Worm (Caenorhabditis elegans) whole organism, young adult: ENCODE data around the gene nhr-246.

ENCODE experiments used
- B0019.2 ChIP-seq: fragments of 200-800 bp; sonication (Bioruptor generic); conservative IDR thresholded peaks from 2 replicates; pipeline ENCODE4 v1.3.6; 2022; ENCODE audit warnings: missing genetic modification reagents, missing genetic modification characterization, missing compliant biosample characterization
- B0035.1 ChIP-seq: sonication (generic microtip); optimal IDR thresholded peaks from 2 replicates; lab custom pipeline; 2016; ENCODE audit warnings: missing genetic modification characterization, mild to moderate bottlenecking, missing compliant biosample characterization, missing genotype, missing genetic modification reagents
- B0336.3 ChIP-seq: fragments of 200-800 bp; sonication (Bioruptor generic); IDR thresholded peaks from 2 replicates; pipeline ENCODE4 v1.3.6; 2022; ENCODE audit warnings: missing genetic modification characterization, missing compliant biosample characterization
- D2030.7 ChIP-seq: fragments of 200-800 bp; sonication (Bioruptor generic); IDR thresholded peaks from 2 replicates; pipeline ENCODE4 v1.3.6; 2022; ENCODE audit warnings: missing genetic modification reagents, missing genetic modification characterization, missing compliant biosample characterization
- F33H1.4 ChIP-seq: fragments of 200-800 bp; sonication (Bioruptor generic); IDR thresholded peaks from 2 replicates; pipeline ENCODE4 v1.3.6; 2022; ENCODE audit warnings: missing genetic modification reagents, missing genetic modification characterization, missing compliant biosample characterization
- F37B4.10 ChIP-seq: fragments of 200-800 bp; sonication (Bioruptor generic); IDR thresholded peaks from 2 replicates; pipeline ENCODE4 v1.3.6; 2022; ENCODE audit warnings: missing genetic modification characterization, missing compliant biosample characterization
- F57C9.4 ChIP-seq: sonication (generic microtip); optimal IDR thresholded peaks from 2 replicates; lab custom pipeline; 2017; ENCODE audit warnings: mild to moderate bottlenecking, missing genetic modification characterization, missing compliant biosample characterization
- K11D2.4 ChIP-seq: fragments of 200-800 bp; sonication (Bioruptor generic); IDR thresholded peaks from 2 replicates; pipeline ENCODE4 v1.3.6; 2022; ENCODE audit warnings: missing genetic modification reagents, missing genetic modification characterization, missing compliant biosample characterization
- Y53G8AR.9 ChIP-seq: fragments of 200-800 bp; sonication (Bioruptor generic); conservative IDR thresholded peaks from 2 replicates; pipeline ENCODE4 v1.3.6; 2022; ENCODE audit warnings: missing genetic modification reagents, missing genetic modification characterization, missing compliant biosample characterization
- Y56A3A.18 ChIP-seq: fragments of 200-800 bp; sonication (Bioruptor generic); IDR thresholded peaks from 2 replicates; pipeline ENCODE4 v1.3.6; 2022; ENCODE audit warnings: missing genetic modification reagents, missing genetic modification characterization, missing compliant biosample characterization
- Y67H2A.10 ChIP-seq: fragments of 200-800 bp; sonication (Bioruptor generic); conservative IDR thresholded peaks from 2 replicates; pipeline ENCODE4 v1.3.6; 2022; ENCODE audit warnings: missing genetic modification reagents, missing genetic modification characterization, missing compliant biosample characterization
- Y79H2A.3 ChIP-seq: fragments of 200-800 bp; sonication (Bioruptor generic); conservative IDR thresholded peaks from 2 replicates; pipeline ENCODE4 v1.3.6; 2022; ENCODE audit warnings: missing genetic modification reagents, missing genetic modification characterization, missing compliant biosample characterization
- atf-7 ChIP-seq: sonication (generic microtip); optimal IDR thresholded peaks from 2 replicates; lab custom pipeline; 2017; ENCODE audit warnings: mild to moderate bottlenecking, missing genetic modification characterization, missing compliant biosample characterization
- athp-1 ChIP-seq: sonication (generic microtip); optimal IDR thresholded peaks from 2 replicates; lab custom pipeline; 2017; ENCODE audit warnings: mild to moderate bottlenecking, missing genetic modification characterization, missing compliant biosample characterization
- attf-3 ChIP-seq: fragments of 200-800 bp; sonication (Bioruptor generic); conservative IDR thresholded peaks from 2 replicates; pipeline ENCODE4 v1.3.6; 2022; ENCODE audit warnings: missing genetic modification reagents, missing genetic modification characterization, missing compliant biosample characterization
- attf-5 ChIP-seq: fragments of 200-800 bp; sonication (Bioruptor generic); optimal IDR thresholded peaks from 2 replicates; lab custom pipeline; 2018; ENCODE audit warnings: mild to moderate bottlenecking, missing genetic modification characterization, missing compliant biosample characterization
- attf-6 ChIP-seq: fragments of 200-800 bp; sonication (Bioruptor generic); IDR thresholded peaks from 2 replicates; pipeline ENCODE4 v1.3.6; 2022; ENCODE audit warnings: missing genetic modification reagents, missing genetic modification characterization, missing compliant biosample characterization
- bed-2 ChIP-seq: fragments of 200-800 bp; sonication (Bioruptor generic); IDR thresholded peaks from 2 replicates; pipeline ENCODE4 v1.3.6; 2022; ENCODE audit warnings: missing genetic modification reagents, missing genetic modification characterization, missing compliant biosample characterization
- ceh-27 ChIP-seq: fragments of 200-800 bp; sonication (Bioruptor generic); optimal IDR thresholded peaks from 2 replicates; lab custom pipeline; 2018; ENCODE audit warnings: mild to moderate bottlenecking, missing genetic modification characterization, moderate library complexity, missing compliant biosample characterization
- dpff-1 ChIP-seq: sonication (generic microtip); optimal IDR thresholded peaks from 2 replicates; lab custom pipeline; 2017; ENCODE audit warnings: mild to moderate bottlenecking, missing genetic modification characterization, missing compliant biosample characterization
- egl-44 ChIP-seq: fragments of 200-800 bp; sonication (Bioruptor generic); IDR thresholded peaks from 2 replicates; pipeline ENCODE4 v1.3.6; 2022; ENCODE audit warnings: missing genetic modification reagents, missing genetic modification characterization, missing compliant biosample characterization
- ets-4 ChIP-seq: fragments of 200-800 bp; sonication (Bioruptor generic); optimal IDR thresholded peaks from 2 replicates; lab custom pipeline; 2018; ENCODE audit warnings: mild to moderate bottlenecking, missing genetic modification characterization, missing compliant biosample characterization
- him-1 ChIP-seq: sonication (generic microtip); optimal IDR thresholded peaks from 2 replicates; lab custom pipeline; 2016; ENCODE audit warnings: missing genotype, missing genetic modification reagents, missing genetic modification characterization, missing compliant biosample characterization
- lag-1 ChIP-seq: fragments of 200-800 bp; sonication (Bioruptor generic); IDR thresholded peaks from 2 replicates; pipeline ENCODE4 v1.3.6; 2022; ENCODE audit warnings: missing genetic modification reagents, missing genetic modification characterization, missing compliant biosample characterization
- lir-1 ChIP-seq: fragments of 200-800 bp; sonication (Bioruptor generic); conservative IDR thresholded peaks from 2 replicates; pipeline ENCODE4 v1.3.6; 2022; ENCODE audit warnings: missing genetic modification reagents, missing genetic modification characterization, missing compliant biosample characterization
- madf-10 ChIP-seq: sonication (generic microtip); optimal IDR thresholded peaks from 2 replicates; lab custom pipeline; 2016; ENCODE audit warnings: mild to moderate bottlenecking, missing genetic modification characterization, missing compliant biosample characterization
- nfya-1 ChIP-seq: sonication (generic microtip); optimal IDR thresholded peaks from 2 replicates; lab custom pipeline; 2017; ENCODE audit warnings: antibody characterized with exemption, missing compliant biosample characterization, missing genetic modification characterization, borderline replicate concordance; ENCODE audit not compliant: insufficient read depth
- nhr-120 ChIP-seq: fragments of 200-800 bp; sonication (Bioruptor generic); IDR thresholded peaks from 2 replicates; pipeline ENCODE4 v1.3.6; 2022; ENCODE audit warnings: missing genetic modification characterization, missing compliant biosample characterization
- nhr-80 ChIP-seq: sonication (generic microtip); optimal IDR thresholded peaks from 2 replicates; lab custom pipeline; 2016; ENCODE audit warnings: missing genetic modification characterization, missing compliant biosample characterization
- pbrm-1 ChIP-seq: fragments of 200-800 bp; sonication (Bioruptor generic); IDR thresholded peaks from 2 replicates; pipeline ENCODE4 v1.3.6; 2022; ENCODE audit warnings: missing genetic modification reagents, missing genetic modification characterization, missing compliant biosample characterization
- pha-4 ChIP-seq: fragments of 150-350 bp; sonication (generic microtip); optimal IDR thresholded peaks from 2 replicates; lab custom pipeline; 2014; ENCODE audit warnings: missing biosample characterization, missing genetic modification reagents, missing genetic modification characterization
- snpc-1.1 ChIP-seq: sonication (generic microtip); optimal IDR thresholded peaks from 2 replicates; lab custom pipeline; 2017; ENCODE audit warnings: missing genetic modification characterization, mild to moderate bottlenecking, missing compliant biosample characterization, antibody characterized with exemption, moderate library complexity, missing genotype, missing genetic modification reagents; ENCODE audit not compliant: insufficient read depth
- snpc-1.3 ChIP-seq: sonication (generic microtip); optimal IDR thresholded peaks from 2 replicates; lab custom pipeline; 2017; ENCODE audit warnings: missing genetic modification characterization, mild to moderate bottlenecking, missing compliant biosample characterization, antibody characterized with exemption, moderate library complexity, missing genotype, missing genetic modification reagents; ENCODE audit not compliant: insufficient read depth
- snpc-4 ChIP-seq, 5 experiments: fragments of 150-350 bp in 1 of 5; sonication (generic microtip) in 4 of 5; optimal IDR thresholded peaks; 2 replicates each; lab custom pipeline; 2014 to 2018; ENCODE audit warnings: missing genetic modification characterization in 5 of 5, missing biosample characterization in 3 of 5, antibody characterized with exemption in 2 of 5, mild to moderate bottlenecking in 2 of 5, missing compliant biosample characterization in 2 of 5, missing genotype in 2 of 5, moderate library complexity in 2 of 5, missing genetic modification reagents in 1 of 5
- tbx-9 ChIP-seq: sonication (generic microtip); optimal IDR thresholded peaks from 2 replicates; lab custom pipeline; 2016; ENCODE audit warnings: borderline replicate concordance, missing genetic modification characterization, inconsistent platforms, missing compliant biosample characterization
- xnd-1 ChIP-seq: sonication (generic microtip); optimal IDR thresholded peaks from 2 replicates; lab custom pipeline; 2016; ENCODE audit warnings: missing genotype, missing genetic modification reagents, missing genetic modification characterization, missing compliant biosample characterization
- zfh-2 ChIP-seq: fragments of 200-800 bp; sonication (Bioruptor generic); conservative IDR thresholded peaks from 2 replicates; pipeline ENCODE4 v1.3.6; 2022; ENCODE audit warnings: missing genetic modification reagents, missing genetic modification characterization, missing compliant biosample characterization
- ztf-22 ChIP-seq: fragments of 200-800 bp; sonication (Bioruptor generic); optimal IDR thresholded peaks from 2 replicates; lab custom pipeline; 2018; ENCODE audit warnings: mild to moderate bottlenecking, missing genetic modification characterization, moderate library complexity, missing compliant biosample characterization

The nhr-246 gene

ce11 chrV:15298597-15298996 lies 17.7 kb upstream of the nhr-246 start, which contains the start of gene cpr-3:
Gene cpr-3, minus strand, starts transcription at chrV:15298700.
- peak; percentile 88 for TF ChIP-seq ztf-22 (GFP tag; lab: Kevin White, UChicago)
- TF ChIP-seq lir-1 (GFP tag; lab: Robert Waterston, UW) = no peak
- no peak for TF ChIP-seq snpc-4 (GFP tag; optimal IDR thresholded peaks at IDR 0.05; lab: Kevin White, UChicago)
- TF ChIP-seq snpc-4 (tag; optimal IDR thresholded peaks at IDR 0.05; lab: Kevin White, UChicago) = no peak
- TF ChIP-seq K11D2.4 (GFP tag; lab: Robert Waterston, UW) = no peak
- TF ChIP-seq ets-4 (GFP tag; lab: Kevin White, UChicago) = peak; percentile 83
- no peak for TF ChIP-seq B0019.2 (GFP tag; lab: Robert Waterston, UW)
- peak; percentile 24 for TF ChIP-seq madf-10
- peak; percentile 69 for TF ChIP-seq atf-7
- peak; percentile 23 for TF ChIP-seq pha-4
- TF ChIP-seq B0035.1 (tag; lab: Kevin White, UChicago) = no peak
- TF ChIP-seq nhr-80 (tag; lab: Kevin White, UChicago) = peak; percentile 97
- TF ChIP-seq Y67H2A.10 = no peak

ce11 chrV:15303625-15304024 lies 12.7 kb upstream of the nhr-246 start, which contains the start of gene srx-48:
Gene srx-48, minus strand, starts transcription at chrV:15303725.
- no peak for TF ChIP-seq egl-44 (GFP tag; lab: Robert Waterston, UW)
- no peak for TF ChIP-seq pbrm-1
- TF ChIP-seq him-1 (tag; lab: Kevin White, UChicago) = no peak
- TF ChIP-seq D2030.7 (GFP tag; lab: Robert Waterston, UW) = no peak
- TF ChIP-seq B0019.2 (GFP tag; lab: Robert Waterston, UW) = no peak
- TF ChIP-seq B0336.3 (GFP tag; lab: Robert Waterston, UW) = no peak

- TF ChIP-seq attf-5 (GFP tag; lab: Kevin White, UChicago) = no peak
- no peak for TF ChIP-seq F33H1.4 (GFP tag; lab: Robert Waterston, UW)
- no peak for TF ChIP-seq athp-1 (tag; lab: Kevin White, UChicago)
- no peak for TF ChIP-seq bed-2 (GFP tag; lab: Robert Waterston, UW)
- no peak for TF ChIP-seq nhr-120 (GFP tag; lab: Robert Waterston, UW)
- no peak for TF ChIP-seq F57C9.4
- TF ChIP-seq dpff-1 = no peak
- no peak for TF ChIP-seq attf-3 (GFP tag; lab: Robert Waterston, UW)
- no peak for TF ChIP-seq Y53G8AR.9
- no peak for TF ChIP-seq tbx-9
- TF ChIP-seq xnd-1 (tag; lab: Kevin White, UChicago) = no peak
- no peak for TF ChIP-seq nfya-1 (tag; lab: Kevin White, UChicago)
- no peak for TF ChIP-seq F37B4.10 (GFP tag; lab: Robert Waterston, UW)
- TF ChIP-seq Y79H2A.3 (GFP tag; lab: Robert Waterston, UW) = no peak
- no peak for TF ChIP-seq ceh-27
- TF ChIP-seq, all 124 proteins: peak for 0
Observed at ce11 chrV:15305502-15305901, 10.8 kb upstream of the nhr-246 start, which contains the start of gene T26H8.5. Gene T26H8.5, minus strand, starts transcription at chrV:15305602.

- TF ChIP-seq Y56A3A.18 (GFP tag; lab: Robert Waterston, UW) (no peak), lag-1 (GFP tag; lab: Robert Waterston, UW) (no peak), snpc-1.3 (no peak), zfh-2 (no peak), attf-6 (GFP tag; lab: Robert Waterston, UW) (no peak), snpc-1.1 (tag; lab: Kevin White, UChicago) (no peak), snpc-4 (GFP tag; optimal IDR thresholded peaks at IDR 0.05; lab: Kevin White, UChicago) (no peak), snpc-4 (tag; optimal IDR thresholded peaks at IDR 0.05; lab: Kevin White, UChicago) (no peak)
Observed at ce11 chrV:15306745-15307144, 9.5 kb upstream of the nhr-246 start, which contains the start of gene T26H8.4. Gene T26H8.4, minus strand, starts transcription at chrV:15306845.
